Worm (Caenorhabditis elegans) whole organism, L4 larva: ENCODE results near the gene F13C5.5.
A peak's percentile ranks its signal among the peaks of the same experiment; 100 is the strongest.

Experiments
- D1046.2 ChIP-seq: fragments of 200-800 bp; sonication (Bioruptor generic); IDR thresholded peaks from 2 replicates; pipeline ENCODE4 v1.3.6; 2022; ENCODE audit warnings: missing genetic modification characterization, missing compliant biosample characterization
- F10B5.3 ChIP-seq: sonication (generic microtip); optimal IDR thresholded peaks from 2 replicates; lab custom pipeline; 2016; ENCODE audit warnings: mild to moderate bottlenecking, missing genetic modification characterization, missing compliant biosample characterization
- F26F4.8 ChIP-seq: fragments of 200-800 bp; sonication (Bioruptor generic); conservative IDR thresholded peaks from 2 replicates; pipeline ENCODE4 v1.3.6; 2022; ENCODE audit warnings: missing genetic modification characterization, missing compliant biosample characterization
- F49E8.2 ChIP-seq: sonication (generic microtip); optimal IDR thresholded peaks from 2 replicates; lab custom pipeline; 2016; ENCODE audit warnings: missing compliant biosample characterization, mild to moderate bottlenecking, missing genetic modification characterization, borderline replicate concordance
- aha-1 ChIP-seq: fragments of 150-350 bp; peaks from one replicate; lab custom pipeline; 2014; ENCODE audit warnings: missing biosample characterization, missing genetic modification characterization
- aly-2 ChIP-seq: sonication (generic microtip); optimal IDR thresholded peaks from 2 replicates; lab custom pipeline; 2018; ENCODE audit warnings: missing biosample characterization, missing genetic modification characterization
- ama-1 ChIP-seq: fragments of 150-350 bp; optimal IDR thresholded peaks from 2 replicates; lab custom pipeline; 2014; ENCODE audit warnings: inconsistent platforms, mixed read lengths
- arid-1 ChIP-seq: fragments of 200-800 bp; sonication (Bioruptor generic); conservative IDR thresholded peaks from 2 replicates; pipeline ENCODE4 v1.3.6; 2022; ENCODE audit warnings: missing genetic modification reagents, missing genetic modification characterization, missing compliant biosample characterization
- attf-4 ChIP-seq: sonication (generic microtip); optimal IDR thresholded peaks from 3 replicates; lab custom pipeline; 2017; ENCODE audit warnings: missing biosample characterization, missing genetic modification characterization
- ceh-20 ChIP-seq: fragments of 200-800 bp; sonication (Bioruptor generic); IDR thresholded peaks from 2 replicates; pipeline ENCODE4 v1.3.6; 2022; ENCODE audit warnings: missing genetic modification reagents, missing genetic modification characterization, missing compliant biosample characterization
- ceh-28 ChIP-seq: fragments of 150-350 bp; optimal IDR thresholded peaks from 2 replicates; lab custom pipeline; 2014; ENCODE audit warnings: missing biosample characterization, missing genetic modification reagents, missing genetic modification characterization
- ceh-32 ChIP-seq: sonication (generic microtip); optimal IDR thresholded peaks from 2 replicates; lab custom pipeline; 2016; ENCODE audit warnings: mild to moderate bottlenecking, missing genetic modification characterization, missing compliant biosample characterization; ENCODE audit not compliant: poor library complexity
- daf-12 ChIP-seq: fragments of 150-350 bp; optimal IDR thresholded peaks from 2 replicates; lab custom pipeline; 2014; ENCODE audit warnings: missing biosample characterization, missing genetic modification reagents, missing genetic modification characterization
- daf-16 ChIP-seq, 3 experiments: sonication (generic microtip); optimal IDR thresholded peaks; 2 replicates each; lab custom pipeline; 2016 to 2017; ENCODE audit warnings: missing genetic modification characterization in 3 of 3, missing genetic modification reagents in 3 of 3, mild to moderate bottlenecking in 2 of 3, missing compliant biosample characterization in 2 of 3, missing biosample characterization in 1 of 3, moderate library complexity in 1 of 3
- daf-19 ChIP-seq: fragments of 200-800 bp; sonication (Bioruptor generic); conservative IDR thresholded peaks from 2 replicates; pipeline ENCODE4 v1.3.6; 2022; ENCODE audit warnings: missing genetic modification characterization, missing compliant biosample characterization
- dmd-6 ChIP-seq: fragments of 200-800 bp; sonication (Bioruptor generic); IDR thresholded peaks from 2 replicates; pipeline ENCODE4 v1.3.6; 2022; ENCODE audit warnings: missing genetic modification reagents, missing genetic modification characterization, missing compliant biosample characterization
- egl-27 ChIP-seq: sonication (generic microtip); optimal IDR thresholded peaks from 3 replicates; lab custom pipeline; 2017; ENCODE audit warnings: missing biosample characterization, missing genetic modification reagents, missing genetic modification characterization
- fkh-10 ChIP-seq: fragments of 150-350 bp; optimal IDR thresholded peaks from 2 replicates; lab custom pipeline; 2014; ENCODE audit warnings: missing biosample characterization, missing genetic modification reagents, missing genetic modification characterization
- gei-8 ChIP-seq: fragments of 200-800 bp; sonication (Bioruptor generic); optimal IDR thresholded peaks from 2 replicates; lab custom pipeline; 2018; ENCODE audit warnings: mild to moderate bottlenecking, missing genetic modification characterization, missing compliant biosample characterization
- hmg-1.1 ChIP-seq: fragments of 200-800 bp; sonication (Bioruptor generic); IDR thresholded peaks from 2 replicates; pipeline ENCODE4 v1.3.6; 2022; ENCODE audit warnings: missing genetic modification reagents, missing genetic modification characterization, missing compliant biosample characterization
- jun-1 ChIP-seq: fragments of 150-350 bp; optimal IDR thresholded peaks from 2 replicates; lab custom pipeline; 2014; ENCODE audit warnings: missing biosample characterization, missing genetic modification reagents, missing genetic modification characterization
- lim-7 ChIP-seq: fragments of 200-800 bp; sonication (Bioruptor generic); IDR thresholded peaks from 2 replicates; pipeline ENCODE4 v1.3.6; 2022; ENCODE audit warnings: missing genetic modification characterization, missing compliant biosample characterization
- lin-1 ChIP-seq: fragments of 200-800 bp; sonication (Bioruptor generic); IDR thresholded peaks from 2 replicates; pipeline ENCODE4 v1.3.6; 2022; ENCODE audit warnings: missing genetic modification reagents, missing genetic modification characterization, missing compliant biosample characterization
- lin-15B ChIP-seq: fragments of 150-350 bp; sonication (generic microtip); optimal IDR thresholded peaks from 3 replicates; lab custom pipeline; 2014; ENCODE audit warnings: missing biosample characterization, missing genetic modification characterization
- lsy-2 ChIP-seq, 2 experiments: fragments of 150-350 bp in 1 of 2; sonication (generic microtip) in 1 of 2; optimal IDR thresholded peaks; 2 replicates each; lab custom pipeline; 2014 to 2017; ENCODE audit warnings: missing biosample characterization in 2 of 2, missing genetic modification characterization in 2 of 2
- madf-5 ChIP-seq, 2 experiments: fragments of 200-800 bp; sonication (Bioruptor generic); IDR thresholded peaks; 2 replicates each; pipeline ENCODE4 v1.3.6; 2022; ENCODE audit warnings: missing compliant biosample characterization in 2 of 2, missing genetic modification characterization in 2 of 2
- madf-9 ChIP-seq: fragments of 200-800 bp; sonication (Bioruptor generic); conservative IDR thresholded peaks from 2 replicates; pipeline ENCODE4 v1.3.6; 2022; ENCODE audit warnings: missing genetic modification reagents, missing genetic modification characterization, missing compliant biosample characterization
- mdl-1 ChIP-seq, 2 experiments: fragments of 150-350 bp in 1 of 2; sonication (generic microtip) in 1 of 2; optimal IDR thresholded peaks; 2 replicates each; lab custom pipeline; 2014 to 2017; ENCODE audit warnings: missing biosample characterization in 2 of 2, missing genetic modification characterization in 2 of 2
- mxl-2 ChIP-seq: fragments of 200-800 bp; sonication (Bioruptor generic); conservative IDR thresholded peaks from 2 replicates; pipeline ENCODE4 v1.3.6; 2022; ENCODE audit warnings: missing genetic modification reagents, missing genetic modification characterization, missing compliant biosample characterization
- nhr-10 ChIP-seq: fragments of 150-350 bp; optimal IDR thresholded peaks from 2 replicates; lab custom pipeline; 2014; ENCODE audit warnings: missing biosample characterization, missing genetic modification characterization
- nhr-111 ChIP-seq: fragments of 200-800 bp; sonication (Bioruptor generic); optimal IDR thresholded peaks from 2 replicates; lab custom pipeline; 2018; ENCODE audit warnings: mild to moderate bottlenecking, missing genetic modification characterization, missing compliant biosample characterization
- nhr-48 ChIP-seq: sonication (generic microtip); optimal IDR thresholded peaks from 2 replicates; lab custom pipeline; 2016; ENCODE audit warnings: mild to moderate bottlenecking, missing genetic modification characterization, missing compliant biosample characterization
- nhr-6 ChIP-seq: fragments of 150-350 bp; optimal IDR thresholded peaks from 2 replicates; lab custom pipeline; 2014; ENCODE audit warnings: missing biosample characterization, missing genetic modification characterization
- nhr-77 ChIP-seq: fragments of 150-350 bp; optimal IDR thresholded peaks from 2 replicates; lab custom pipeline; 2014; ENCODE audit warnings: missing biosample characterization, missing genetic modification characterization
- pqm-1 ChIP-seq: sonication (generic microtip); optimal IDR thresholded peaks from 2 replicates; lab custom pipeline; 2017; ENCODE audit warnings: missing biosample characterization, missing genetic modification characterization
- rbr-2 ChIP-seq: sonication (generic microtip); optimal IDR thresholded peaks from 2 replicates; lab custom pipeline; 2016; ENCODE audit warnings: missing genotype, missing genetic modification characterization, missing compliant biosample characterization
- saeg-2 ChIP-seq: fragments of 200-800 bp; sonication (Bioruptor generic); IDR thresholded peaks from 2 replicates; pipeline ENCODE4 v1.3.6; 2022; ENCODE audit warnings: missing genetic modification reagents, missing genetic modification characterization, missing compliant biosample characterization
- snpc-4 ChIP-seq: fragments of 150-350 bp; optimal IDR thresholded peaks from 2 replicates; lab custom pipeline; 2014; ENCODE audit warnings: missing biosample characterization, missing genetic modification characterization
- spr-1 ChIP-seq: sonication (generic microtip); optimal IDR thresholded peaks from 2 replicates; lab custom pipeline; 2016; ENCODE audit warnings: mild to moderate bottlenecking, missing genetic modification characterization, missing compliant biosample characterization
- tra-1 ChIP-seq: fragments of 200-800 bp; sonication (Bioruptor generic); IDR thresholded peaks from 2 replicates; pipeline ENCODE4 v1.3.6; 2022; ENCODE audit warnings: missing genetic modification reagents, missing genetic modification characterization, missing compliant biosample characterization
- unc-62 ChIP-seq, 3 experiments: fragments of 150-350 bp in 1 of 3; sonication (generic microtip); optimal IDR thresholded peaks in 2 of 3; peaks in 1 of 3; 1 replicate in 1 of 3; 2 replicates in 2 of 3; lab custom pipeline; 2014 to 2017; ENCODE audit warnings: missing biosample characterization in 3 of 3, missing genetic modification characterization in 3 of 3, missing genetic modification reagents in 3 of 3, missing genotype in 1 of 3
- vab-7 ChIP-seq: fragments of 200-800 bp; sonication (Bioruptor generic); IDR thresholded peaks from 2 replicates; pipeline ENCODE4 v1.3.6; 2022; ENCODE audit warnings: missing genetic modification reagents, missing genetic modification characterization, missing compliant biosample characterization
- zfp-3 ChIP-seq: fragments of 200-800 bp; sonication (Bioruptor generic); conservative IDR thresholded peaks from 2 replicates; pipeline ENCODE4 v1.3.6; 2022; ENCODE audit warnings: missing genetic modification reagents, missing genetic modification characterization, missing compliant biosample characterization
- ztf-11 ChIP-seq: fragments of 150-350 bp; optimal IDR thresholded peaks from 2 replicates; lab custom pipeline; 2014; ENCODE audit warnings: missing biosample characterization, missing genetic modification characterization
- ztf-7 ChIP-seq: fragments of 150-350 bp; optimal IDR thresholded peaks from 2 replicates; lab custom pipeline; 2014; ENCODE audit warnings: missing biosample characterization, missing genetic modification characterization

The F13C5.5 gene

DNA sequence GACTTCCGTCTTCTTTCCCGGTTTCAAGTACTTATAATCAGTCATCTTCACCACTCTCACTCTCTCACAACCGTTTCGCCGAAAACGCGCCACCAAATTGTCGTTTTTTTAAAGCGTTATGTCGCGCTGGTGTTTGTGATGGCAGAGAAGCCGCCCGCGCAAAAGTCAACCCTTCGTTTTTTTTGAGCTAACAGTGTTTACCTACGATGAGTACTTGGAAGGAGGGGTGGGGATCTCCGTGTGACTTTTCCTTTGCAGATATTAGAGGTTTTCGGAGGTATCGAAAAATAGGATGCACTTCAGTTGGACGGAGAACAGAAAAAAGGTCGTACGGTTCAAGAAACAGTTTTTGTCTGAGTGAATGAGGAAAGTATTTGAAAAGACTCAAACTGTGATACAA lies 9.4 kb upstream of the F13C5.5 start:
- TF ChIP-seq unc-62 (GFP tag; optimal IDR thresholded peaks at IDR 0.05 in 1 of 2; lab: Kevin White, UChicago) (peak in 1 of 2 experiments; percentile 9), unc-62 (tag; optimal IDR thresholded peaks at IDR 0.05; lab: Kevin White, UChicago) (no peak), arid-1 (no peak), saeg-2 (GFP tag; lab: Robert Waterston, UW) (no peak), lsy-2 (tag; optimal IDR thresholded peaks at IDR 0.05; lab: Kevin White, UChicago) (no peak), ceh-32 (tag; lab: Kevin White, UChicago) (no peak)

DNA sequence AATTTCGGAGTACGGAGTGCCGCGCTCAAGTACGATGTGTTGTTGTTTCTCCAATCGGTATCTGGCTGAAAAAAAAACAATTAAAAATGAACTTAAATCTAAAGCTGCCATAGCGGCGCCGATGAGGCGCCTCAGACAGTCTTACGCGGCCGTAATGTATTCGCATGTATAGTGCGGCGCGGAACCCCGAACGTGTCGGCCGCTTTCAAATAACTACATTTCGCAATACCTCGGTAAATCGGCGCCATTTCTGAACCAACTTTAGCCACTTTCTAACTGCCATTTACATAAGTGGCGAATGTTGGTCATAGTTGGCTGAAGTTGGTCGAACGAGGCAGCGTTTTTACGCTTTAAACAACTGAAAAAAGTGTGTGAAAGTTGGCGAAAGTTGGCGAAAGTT lies 4.5 kb upstream of the F13C5.5 start:
- TF ChIP-seq arid-1, result no peak
- no peak for TF ChIP-seq mdl-1 (tag; optimal IDR thresholded peaks at IDR 0.05; lab: Kevin White, UChicago)
- TF ChIP-seq unc-62 (GFP tag; optimal IDR thresholded peaks at IDR 0.05 in 1 of 2; lab: Kevin White, UChicago), result no peak
- no peak for TF ChIP-seq unc-62 (tag; optimal IDR thresholded peaks at IDR 0.05; lab: Kevin White, UChicago)
- no peak for TF ChIP-seq nhr-6
- no peak for TF ChIP-seq F10B5.3
- no peak for TF ChIP-seq ztf-7
- no peak for TF ChIP-seq F26F4.8 (GFP tag; lab: Robert Waterston, UW)
- no peak for TF ChIP-seq daf-16 (GFP tag; optimal IDR thresholded peaks at IDR 0.05; lab: Kevin White, UChicago)
- no peak for TF ChIP-seq daf-16 (tag; optimal IDR thresholded peaks at IDR 0.05; lab: Kevin White, UChicago)
- no peak for TF ChIP-seq daf-12
- no peak for TF ChIP-seq ceh-20 (GFP tag; lab: Robert Waterston, UW)
- no peak for TF ChIP-seq madf-5 (GFP tag; IDR thresholded peaks at IDR 0.05; lab: Robert Waterston, UW)
- no peak for TF ChIP-seq aly-2 (tag; lab: Kevin White, UChicago)
- TF ChIP-seq egl-27, result no peak
- TF ChIP-seq F49E8.2 (tag; lab: Kevin White, UChicago), result no peak

DNA sequence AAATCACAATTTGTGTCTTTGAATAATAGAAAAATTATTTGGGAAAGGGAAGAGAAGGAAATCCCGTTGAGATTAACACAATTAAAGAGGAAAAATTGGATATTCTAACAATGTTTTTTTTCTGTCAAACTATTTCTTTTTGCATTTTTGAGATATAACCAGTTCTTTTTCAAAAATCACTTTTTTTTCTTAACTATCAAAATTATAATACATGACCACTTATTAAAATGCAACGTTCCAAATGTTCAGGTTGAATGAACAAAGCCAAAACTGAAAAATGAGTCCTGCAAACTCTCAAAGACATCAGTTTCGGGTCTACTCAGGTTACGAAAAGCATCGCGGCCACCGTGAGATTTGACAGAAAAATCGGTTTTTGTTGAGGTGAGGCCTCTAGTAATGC lies 1.3 kb upstream of the F13C5.5 start:
- no peak for TF ChIP-seq nhr-77 (tag; lab: Kevin White, UChicago)
- TF ChIP-seq aha-1 (tag; lab: Kevin White, UChicago), result peak; percentile 92
- no peak for TF ChIP-seq nhr-6

DNA sequence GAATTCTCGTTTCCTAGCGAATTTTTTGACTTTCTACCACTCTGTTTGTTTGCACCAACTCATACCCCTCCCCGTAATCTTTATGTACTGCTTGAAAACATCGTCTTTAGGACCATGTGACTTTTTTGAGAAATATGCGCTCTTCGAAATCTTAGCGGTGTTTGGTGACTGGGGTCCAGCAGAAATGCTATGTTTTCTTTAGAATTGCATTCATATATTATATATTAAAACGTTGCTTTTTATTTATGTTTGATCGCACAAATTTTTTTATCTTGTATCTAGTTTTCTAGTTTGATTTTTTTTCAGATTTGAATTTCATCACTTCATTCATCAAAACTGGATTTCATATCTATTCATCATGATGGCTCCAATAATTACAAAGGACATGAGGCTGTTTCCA lies 6.4 kb downstream of the F13C5.5 start, which contains the start of gene F13C5.1:
Gene F13C5.1, plus strand, starts transcription at position 301 of the 400 bp plus-strand sequence.
- no peak for TF ChIP-seq fkh-10 (GFP tag; lab: Kevin White, UChicago)
- no peak for TF ChIP-seq nhr-48
- TF ChIP-seq madf-5 (GFP tag; IDR thresholded peaks at IDR 0.05; lab: Robert Waterston, UW), result no peak
- TF ChIP-seq spr-1, result no peak
- TF ChIP-seq tra-1 (GFP tag; lab: Robert Waterston, UW), result no peak
- no peak for TF ChIP-seq lim-7
- TF ChIP-seq nhr-111 (GFP tag; lab: Kevin White, UChicago), result no peak
- no peak for TF ChIP-seq ama-1 (lab: Kevin White, UChicago)
- TF ChIP-seq hmg-1.1, result no peak
- no peak for TF ChIP-seq snpc-4 (tag; lab: Kevin White, UChicago)
- no peak for TF ChIP-seq mxl-2
- TF ChIP-seq vab-7 (GFP tag; lab: Robert Waterston, UW), result no peak
- no peak for TF ChIP-seq D1046.2 (GFP tag; lab: Robert Waterston, UW)
- TF ChIP-seq daf-19 (GFP tag; lab: Robert Waterston, UW), result no peak
- no peak for TF ChIP-seq madf-9
- TF ChIP-seq lin-1 (GFP tag; lab: Robert Waterston, UW), result no peak
- TF ChIP-seq aly-2 (tag; lab: Kevin White, UChicago), result no peak
- TF ChIP-seq lsy-2 (tag; optimal IDR thresholded peaks at IDR 0.05; lab: Kevin White, UChicago), result no peak

DNA sequence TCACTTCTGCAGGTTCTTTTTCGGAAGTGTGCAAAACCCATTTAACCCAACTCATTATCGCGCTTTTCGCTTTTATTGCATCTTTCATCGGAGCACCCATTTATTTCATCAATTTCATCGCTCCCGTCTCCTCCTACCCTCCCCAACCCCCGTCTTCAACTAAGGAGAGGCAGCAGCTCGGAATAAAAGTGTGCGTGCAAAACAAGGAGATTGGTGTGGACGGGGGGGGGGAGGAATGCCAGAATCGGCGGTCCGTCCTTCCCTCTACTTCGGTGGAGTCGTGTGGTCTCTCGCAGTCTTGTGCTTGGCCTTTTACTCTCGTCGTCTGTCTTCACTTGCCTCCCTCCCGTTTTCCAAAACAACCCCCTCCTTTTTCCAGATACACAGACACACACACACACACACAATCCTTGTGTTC lies 6.9 kb downstream of the F13C5.5 start:
- TF ChIP-seq fkh-10 (GFP tag; lab: Kevin White, UChicago), result peak; percentile 84
- peak; percentile 69 for TF ChIP-seq rbr-2 (tag; lab: Kevin White, UChicago)
- TF ChIP-seq lin-15B (tag; lab: Kevin White, UChicago), result no peak
- no peak for TF ChIP-seq gei-8 (GFP tag; lab: Kevin White, UChicago)
- no peak for TF ChIP-seq ztf-7
- TF ChIP-seq ztf-11 (tag; lab: Kevin White, UChicago), result no peak
- TF ChIP-seq ceh-28 (tag; lab: Kevin White, UChicago), result no peak
- no peak for TF ChIP-seq zfp-3
- TF ChIP-seq hmg-1.1, result peak; percentile 81
- TF ChIP-seq dmd-6 (GFP tag; lab: Robert Waterston, UW), result peak; percentile 25; the same call in 1 of the 2 replicates
- no peak for TF ChIP-seq lim-7
- TF ChIP-seq daf-12, result no peak
- no peak for TF ChIP-seq attf-4 (tag; lab: Kevin White, UChicago)
- no peak for TF ChIP-seq nhr-6
- no peak for TF ChIP-seq jun-1 (tag; lab: Kevin White, UChicago)
- TF ChIP-seq pqm-1 (tag; lab: Kevin White, UChicago), result no peak
- TF ChIP-seq nhr-10, result no peak
- no peak for TF ChIP-seq egl-27
